Worm (Caenorhabditis elegans) whole organism, L4 larva: ENCODE data around the gene mpst-2.

Experiments
- F37D6.2 ChIP-seq: sonication (generic microtip); optimal IDR thresholded peaks from 2 replicates; lab custom pipeline; 2016; ENCODE audit warnings: mild to moderate bottlenecking, missing genetic modification characterization, missing compliant biosample characterization
- R02D3.7 ChIP-seq: fragments of 150-350 bp; sonication (generic microtip); optimal IDR thresholded peaks from 3 replicates; lab custom pipeline; 2014; ENCODE audit warnings: missing biosample characterization, missing genetic modification characterization
- T20F7.1 ChIP-seq: fragments of 200-800 bp; sonication (Bioruptor generic); optimal IDR thresholded peaks from 2 replicates; lab custom pipeline; 2018; ENCODE audit warnings: mild to moderate bottlenecking, missing genetic modification characterization, missing compliant biosample characterization
- Y105C5A.15 ChIP-seq: fragments of 200-800 bp; sonication (Bioruptor generic); IDR thresholded peaks from 2 replicates; pipeline ENCODE4 v1.3.6; 2022; ENCODE audit warnings: missing genetic modification characterization, missing compliant biosample characterization
- Y48G9A.11 ChIP-seq: fragments of 200-800 bp; sonication (Bioruptor generic); IDR thresholded peaks from 2 replicates; pipeline ENCODE4 v1.3.6; 2022; ENCODE audit warnings: missing genetic modification reagents, missing genetic modification characterization, missing compliant biosample characterization
- Y5F2A.4 ChIP-seq: fragments of 200-800 bp; sonication (Bioruptor generic); optimal IDR thresholded peaks from 2 replicates; lab custom pipeline; 2018; ENCODE audit warnings: mild to moderate bottlenecking, missing genetic modification characterization, missing compliant biosample characterization
- ZK337.2 ChIP-seq: fragments of 200-800 bp; sonication (Bioruptor generic); IDR thresholded peaks from 2 replicates; pipeline ENCODE4 v1.3.6; 2022; ENCODE audit warnings: missing genetic modification reagents, missing genetic modification characterization, missing compliant biosample characterization
- ZK546.5 ChIP-seq, 2 experiments: sonication (generic microtip); optimal IDR thresholded peaks; 2 replicates each; lab custom pipeline; 2017; ENCODE audit warnings: missing biosample characterization in 2 of 2, missing genetic modification characterization in 2 of 2
- aha-1 ChIP-seq: fragments of 150-350 bp; peaks from one replicate; lab custom pipeline; 2014; ENCODE audit warnings: missing biosample characterization, missing genetic modification characterization
- ama-1 ChIP-seq: fragments of 150-350 bp; optimal IDR thresholded peaks from 2 replicates; lab custom pipeline; 2014; ENCODE audit warnings: inconsistent platforms, mixed read lengths
- ceh-20 ChIP-seq: fragments of 200-800 bp; sonication (Bioruptor generic); IDR thresholded peaks from 2 replicates; pipeline ENCODE4 v1.3.6; 2022; ENCODE audit warnings: missing genetic modification reagents, missing genetic modification characterization, missing compliant biosample characterization
- ceh-28 ChIP-seq: fragments of 150-350 bp; optimal IDR thresholded peaks from 2 replicates; lab custom pipeline; 2014; ENCODE audit warnings: missing biosample characterization, missing genetic modification reagents, missing genetic modification characterization
- ceh-82 ChIP-seq: sonication (generic microtip); optimal IDR thresholded peaks from 2 replicates; lab custom pipeline; 2017; ENCODE audit warnings: missing biosample characterization, missing genetic modification characterization
- daf-16 ChIP-seq, 3 experiments: sonication (generic microtip); optimal IDR thresholded peaks; 2 replicates each; lab custom pipeline; 2016 to 2017; ENCODE audit warnings: missing genetic modification characterization in 3 of 3, missing genetic modification reagents in 3 of 3, mild to moderate bottlenecking in 2 of 3, missing compliant biosample characterization in 2 of 3, missing biosample characterization in 1 of 3, moderate library complexity in 1 of 3
- daf-19 ChIP-seq: fragments of 200-800 bp; sonication (Bioruptor generic); conservative IDR thresholded peaks from 2 replicates; pipeline ENCODE4 v1.3.6; 2022; ENCODE audit warnings: missing genetic modification characterization, missing compliant biosample characterization
- dmd-6 ChIP-seq: fragments of 200-800 bp; sonication (Bioruptor generic); IDR thresholded peaks from 2 replicates; pipeline ENCODE4 v1.3.6; 2022; ENCODE audit warnings: missing genetic modification reagents, missing genetic modification characterization, missing compliant biosample characterization
- dpl-1 ChIP-seq: fragments of 150-350 bp; optimal IDR thresholded peaks from 2 replicates; lab custom pipeline; 2014; ENCODE audit warnings: missing biosample characterization, missing genetic modification reagents, missing genetic modification characterization
- fos-1 ChIP-seq: fragments of 150-350 bp; optimal IDR thresholded peaks from 2 replicates; lab custom pipeline; 2014; ENCODE audit warnings: missing biosample characterization, missing genetic modification characterization
- gei-8 ChIP-seq: fragments of 200-800 bp; sonication (Bioruptor generic); optimal IDR thresholded peaks from 2 replicates; lab custom pipeline; 2018; ENCODE audit warnings: mild to moderate bottlenecking, missing genetic modification characterization, missing compliant biosample characterization
- hlh-11 ChIP-seq: fragments of 200-800 bp; sonication (Bioruptor generic); optimal IDR thresholded peaks from 2 replicates; lab custom pipeline; 2018; ENCODE audit warnings: mild to moderate bottlenecking, missing genetic modification characterization, missing compliant biosample characterization
- lin-13 ChIP-seq: fragments of 150-350 bp; optimal IDR thresholded peaks from 2 replicates; lab custom pipeline; 2014; ENCODE audit warnings: missing biosample characterization, missing genetic modification reagents, missing genetic modification characterization
- lin-15B ChIP-seq: fragments of 150-350 bp; sonication (generic microtip); optimal IDR thresholded peaks from 3 replicates; lab custom pipeline; 2014; ENCODE audit warnings: missing biosample characterization, missing genetic modification characterization
- lin-29 ChIP-seq: fragments of 200-800 bp; sonication (Bioruptor generic); IDR thresholded peaks from 2 replicates; pipeline ENCODE4 v1.3.6; 2022; ENCODE audit warnings: missing genetic modification reagents, missing genetic modification characterization, missing compliant biosample characterization
- lin-38 ChIP-seq: fragments of 200-800 bp; sonication (Bioruptor generic); IDR thresholded peaks from 2 replicates; pipeline ENCODE4 v1.3.6; 2022; ENCODE audit warnings: missing genetic modification reagents, missing genetic modification characterization, missing compliant biosample characterization
- lin-39 ChIP-seq: fragments of 150-350 bp; optimal IDR thresholded peaks from 2 replicates; lab custom pipeline; 2014; ENCODE audit warnings: missing biosample characterization, missing genetic modification reagents, missing genetic modification characterization
- lsy-2 ChIP-seq, 2 experiments: fragments of 150-350 bp in 1 of 2; sonication (generic microtip) in 1 of 2; optimal IDR thresholded peaks; 2 replicates each; lab custom pipeline; 2014 to 2017; ENCODE audit warnings: missing biosample characterization in 2 of 2, missing genetic modification characterization in 2 of 2
- mdl-1 ChIP-seq, 2 experiments: fragments of 150-350 bp in 1 of 2; sonication (generic microtip) in 1 of 2; optimal IDR thresholded peaks; 2 replicates each; lab custom pipeline; 2014 to 2017; ENCODE audit warnings: missing biosample characterization in 2 of 2, missing genetic modification characterization in 2 of 2
- mdt-29 ChIP-seq: fragments of 200-800 bp; sonication (Bioruptor generic); IDR thresholded peaks from 2 replicates; pipeline ENCODE4 v1.3.6; 2022; ENCODE audit warnings: missing genetic modification reagents, missing genetic modification characterization, missing compliant biosample characterization
- mes-2 ChIP-seq: sonication (generic microtip); optimal IDR thresholded peaks from 2 replicates; lab custom pipeline; 2016; ENCODE audit warnings: missing genotype, mild to moderate bottlenecking, missing genetic modification characterization, missing compliant biosample characterization; ENCODE audit not compliant: poor library complexity, severe bottlenecking
- mxl-2 ChIP-seq: fragments of 200-800 bp; sonication (Bioruptor generic); conservative IDR thresholded peaks from 2 replicates; pipeline ENCODE4 v1.3.6; 2022; ENCODE audit warnings: missing genetic modification reagents, missing genetic modification characterization, missing compliant biosample characterization
- mxl-3 ChIP-seq: fragments of 200-800 bp; sonication (Bioruptor generic); optimal IDR thresholded peaks from 2 replicates; lab custom pipeline; 2018; ENCODE audit warnings: mild to moderate bottlenecking, missing genetic modification characterization, missing compliant biosample characterization
- nhr-102 ChIP-seq: sonication (generic microtip); optimal IDR thresholded peaks from 2 replicates; lab custom pipeline; 2016; ENCODE audit warnings: mild to moderate bottlenecking, missing genetic modification characterization, moderate library complexity, missing compliant biosample characterization
- nhr-11 ChIP-seq: fragments of 150-350 bp; optimal IDR thresholded peaks from 2 replicates; lab custom pipeline; 2014; ENCODE audit warnings: missing biosample characterization, missing genetic modification characterization
- nhr-111 ChIP-seq: fragments of 200-800 bp; sonication (Bioruptor generic); optimal IDR thresholded peaks from 2 replicates; lab custom pipeline; 2018; ENCODE audit warnings: mild to moderate bottlenecking, missing genetic modification characterization, missing compliant biosample characterization
- nhr-41 ChIP-seq: fragments of 200-800 bp; sonication (Bioruptor generic); IDR thresholded peaks from 2 replicates; pipeline ENCODE4 v1.3.6; 2022; ENCODE audit warnings: missing genetic modification reagents, missing genetic modification characterization, missing compliant biosample characterization
- nhr-42 ChIP-seq: fragments of 200-800 bp; sonication (Bioruptor generic); IDR thresholded peaks from 2 replicates; pipeline ENCODE4 v1.3.6; 2022; ENCODE audit warnings: missing genetic modification characterization, missing compliant biosample characterization
- nhr-77 ChIP-seq: fragments of 150-350 bp; optimal IDR thresholded peaks from 2 replicates; lab custom pipeline; 2014; ENCODE audit warnings: missing biosample characterization, missing genetic modification characterization
- php-3 ChIP-seq: fragments of 200-800 bp; sonication (Bioruptor generic); IDR thresholded peaks from 2 replicates; pipeline ENCODE4 v1.3.6; 2022; ENCODE audit warnings: missing genetic modification reagents, missing genetic modification characterization, missing compliant biosample characterization
- pqm-1 ChIP-seq: sonication (generic microtip); optimal IDR thresholded peaks from 2 replicates; lab custom pipeline; 2017; ENCODE audit warnings: missing biosample characterization, missing genetic modification characterization
- rbr-2 ChIP-seq: sonication (generic microtip); optimal IDR thresholded peaks from 2 replicates; lab custom pipeline; 2016; ENCODE audit warnings: missing genotype, missing genetic modification characterization, missing compliant biosample characterization
- spr-3 ChIP-seq: fragments of 200-800 bp; sonication (Bioruptor generic); optimal IDR thresholded peaks from 2 replicates; lab custom pipeline; 2018; ENCODE audit warnings: mild to moderate bottlenecking, missing genetic modification characterization, missing compliant biosample characterization
- tra-1 ChIP-seq: fragments of 200-800 bp; sonication (Bioruptor generic); IDR thresholded peaks from 2 replicates; pipeline ENCODE4 v1.3.6; 2022; ENCODE audit warnings: missing genetic modification reagents, missing genetic modification characterization, missing compliant biosample characterization
- unc-62 ChIP-seq, 3 experiments: fragments of 150-350 bp in 1 of 3; sonication (generic microtip); optimal IDR thresholded peaks in 2 of 3; peaks in 1 of 3; 1 replicate in 1 of 3; 2 replicates in 2 of 3; lab custom pipeline; 2014 to 2017; ENCODE audit warnings: missing biosample characterization in 3 of 3, missing genetic modification characterization in 3 of 3, missing genetic modification reagents in 3 of 3, missing genotype in 1 of 3
- vab-7 ChIP-seq: fragments of 200-800 bp; sonication (Bioruptor generic); IDR thresholded peaks from 2 replicates; pipeline ENCODE4 v1.3.6; 2022; ENCODE audit warnings: missing genetic modification reagents, missing genetic modification characterization, missing compliant biosample characterization
- zag-1 ChIP-seq: fragments of 150-350 bp; optimal IDR thresholded peaks from 2 replicates; lab custom pipeline; 2014; ENCODE audit warnings: missing biosample characterization, missing genetic modification characterization
- zfp-3 ChIP-seq: fragments of 200-800 bp; sonication (Bioruptor generic); conservative IDR thresholded peaks from 2 replicates; pipeline ENCODE4 v1.3.6; 2022; ENCODE audit warnings: missing genetic modification reagents, missing genetic modification characterization, missing compliant biosample characterization
- ztf-7 ChIP-seq: fragments of 150-350 bp; optimal IDR thresholded peaks from 2 replicates; lab custom pipeline; 2014; ENCODE audit warnings: missing biosample characterization, missing genetic modification characterization

mpst-2 gene

DNA sequence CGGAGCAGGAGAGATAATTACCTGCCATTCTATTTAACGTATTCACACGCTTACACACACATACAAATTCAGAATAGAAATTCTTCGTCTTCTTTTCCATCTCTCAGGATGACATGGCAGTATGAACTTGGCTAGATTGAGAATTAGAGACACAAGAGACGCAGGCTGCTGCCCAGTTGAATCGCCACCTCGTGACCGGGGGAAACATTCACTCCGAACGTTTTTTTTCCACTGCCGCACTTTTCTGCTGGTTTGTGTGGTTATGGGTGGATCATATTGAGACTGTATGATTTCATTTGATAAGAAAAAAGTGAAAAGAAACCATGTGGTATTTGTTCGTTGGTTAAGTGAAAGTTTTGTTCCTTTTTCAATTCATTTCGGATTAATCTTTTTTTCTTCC lies 43.6 kb downstream of the mpst-2 start (continued):
- no peak for TF ChIP-seq daf-16 (GFP tag; optimal IDR thresholded peaks at IDR 0.05; lab: Kevin White, UChicago)
- TF ChIP-seq daf-16 (tag; optimal IDR thresholded peaks at IDR 0.05; lab: Kevin White, UChicago): peak; percentile 74
- no peak for TF ChIP-seq ztf-7 (tag; lab: Kevin White, UChicago)
- peak; percentile 31 for TF ChIP-seq dpl-1 (GFP tag; lab: Kevin White, UChicago)
- no peak for TF ChIP-seq nhr-111 (GFP tag; lab: Kevin White, UChicago)
- no peak for TF ChIP-seq nhr-42 (GFP tag; lab: Robert Waterston, UW)
- TF ChIP-seq Y5F2A.4: no peak
- no peak for TF ChIP-seq gei-8
- TF ChIP-seq pqm-1: peak; percentile 34
- no peak for TF ChIP-seq lin-39 (tag; lab: Kevin White, UChicago)
- no peak for TF ChIP-seq rbr-2 (tag; lab: Kevin White, UChicago)
- peak; percentile 69 for TF ChIP-seq ama-1 (lab: Kevin White, UChicago)
- 0 out of 2 replicates have a peak, but pooled peaks have one; percentile 4 for TF ChIP-seq vab-7
- 0 out of 2 replicates have a peak, but pooled peaks have one; percentile 12 for TF ChIP-seq nhr-41 (GFP tag; lab: Robert Waterston, UW)
- no peak for TF ChIP-seq R02D3.7 (tag; lab: Kevin White, UChicago)
- peak; percentile 82 for TF ChIP-seq ceh-20 (GFP tag; lab: Robert Waterston, UW)
- no peak for TF ChIP-seq Y48G9A.11 (GFP tag; lab: Robert Waterston, UW)
- TF ChIP-seq zfp-3 (GFP tag; lab: Robert Waterston, UW): peak; percentile 55; the same call in 1 of the 2 replicates
- TF ChIP-seq lsy-2 (tag; optimal IDR thresholded peaks at IDR 0.05; lab: Kevin White, UChicago): peak in 1 of 2 experiments; percentile 75
- TF ChIP-seq ZK337.2 (GFP tag; lab: Robert Waterston, UW): no peak
- TF ChIP-seq daf-19: no peak
- TF ChIP-seq, all 104 proteins: peak for 42

DNA sequence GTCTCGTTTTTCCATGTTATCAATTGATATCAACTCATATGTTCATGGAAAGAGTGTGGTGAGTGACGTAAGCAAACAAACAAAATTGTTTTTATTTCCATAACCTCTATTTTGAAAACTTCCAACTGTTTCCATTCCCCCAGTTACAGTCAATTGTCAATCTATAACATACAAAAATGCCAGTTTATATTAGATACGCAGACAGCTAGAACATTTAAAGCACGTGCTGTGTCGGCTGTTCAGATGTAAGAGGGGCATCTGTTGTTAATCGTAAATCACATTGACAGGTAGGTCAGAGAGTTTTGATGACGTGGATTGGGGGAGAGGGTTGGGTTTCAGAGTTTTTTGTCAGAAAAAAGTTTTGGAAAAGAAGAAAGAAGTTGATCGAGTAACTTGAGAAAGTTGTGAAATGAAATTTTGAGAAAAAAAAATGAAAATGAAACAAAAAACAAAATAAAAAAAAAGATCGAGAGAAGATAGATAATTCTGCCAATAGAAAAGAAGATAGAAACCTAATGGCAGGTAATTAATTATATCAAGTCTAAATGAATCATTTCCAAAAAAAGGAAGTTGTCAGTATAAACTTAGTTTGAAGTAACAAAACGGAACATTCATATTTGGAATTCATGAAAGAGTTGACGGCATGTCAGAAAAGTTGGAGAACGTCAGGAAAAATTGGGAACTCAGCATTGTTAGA lies 44.6 kb downstream of the mpst-2 start:
- TF ChIP-seq Y5F2A.4 (no peak), mxl-2 (0 out of 2 replicates have a peak, but pooled peaks have one; percentile 43), ceh-28 (no peak), mdl-1 (tag; optimal IDR thresholded peaks at IDR 0.05; lab: Kevin White, UChicago) (peak; percentile 67 to 96), tra-1 (GFP tag; lab: Robert Waterston, UW) (peak; percentile 90), php-3 (GFP tag; lab: Robert Waterston, UW) (peak; percentile 90), ceh-82 (no peak), aha-1 (peak; percentile 75), mes-2 (tag; lab: Kevin White, UChicago) (peak; percentile 44), dmd-6 (GFP tag; lab: Robert Waterston, UW) (peak; percentile 84), zag-1 (no peak), F37D6.2 (tag; lab: Kevin White, UChicago) (no peak), nhr-11 (tag; lab: Kevin White, UChicago) (peak; percentile 73), ZK546.5 (tag; optimal IDR thresholded peaks at IDR 0.05; lab: Kevin White, UChicago) (no peak), lin-29 (GFP tag; lab: Robert Waterston, UW) (no peak), lin-13 (GFP tag; lab: Kevin White, UChicago) (peak; percentile 75), mxl-3 (peak; percentile 84), zfp-3 (GFP tag; lab: Robert Waterston, UW) (no peak), lsy-2 (tag; optimal IDR thresholded peaks at IDR 0.05; lab: Kevin White, UChicago) (peak in 1 of 2 experiments; percentile 67), mdt-29 (peak; percentile 87), lin-38 (GFP tag; lab: Robert Waterston, UW) (no peak), hlh-11 (tag; lab: Kevin White, UChicago) (peak; percentile 96), nhr-102 (tag; lab: Kevin White, UChicago) (peak; percentile 51), Y105C5A.15 (no peak), daf-16 (GFP tag; optimal IDR thresholded peaks at IDR 0.05; lab: Kevin White, UChicago) (peak in 1 of 2 experiments; percentile 52), daf-16 (tag; optimal IDR thresholded peaks at IDR 0.05; lab: Kevin White, UChicago) (peak; percentile 93), fos-1 (tag; lab: Kevin White, UChicago) (no peak), rbr-2 (tag; lab: Kevin White, UChicago) (peak; percentile 24), T20F7.1 (GFP tag; lab: Kevin White, UChicago) (peak; percentile 69), nhr-77 (tag; lab: Kevin White, UChicago) (peak; percentile 53), spr-3 (GFP tag; lab: Kevin White, UChicago) (no peak), lin-15B (no peak), unc-62 (GFP tag; optimal IDR thresholded peaks at IDR 0.05 in 1 of 2; lab: Kevin White, UChicago) (peak in 1 of 2 experiments; percentile 99), unc-62 (tag; optimal IDR thresholded peaks at IDR 0.05; lab: Kevin White, UChicago) (peak; percentile 4)
